Worm (Caenorhabditis elegans): ENCODE measurements around the gene fbxa-183.

The fbxa-183 gene

ce11 chrV:5813060-5813659 lies 30.6 kb upstream of the fbxa-183 start, which contains the start of gene ZC250.4:
TSS of gene ZC250.4 (minus strand) at chrV:5813137.
- TF ChIP-seq mls-2 (tag; optimal IDR thresholded peaks at IDR 0.05) = no peak
- no peak for TF ChIP-seq ztf-11 (tag; optimal IDR thresholded peaks at IDR 0.05)
- no peak for TF ChIP-seq flh-1 (GFP tag; optimal IDR thresholded peaks at IDR 0.05)
- TF ChIP-seq ceh-39 (tag; optimal IDR thresholded peaks at IDR 0.05) = no peak
- TF ChIP-seq elt-3 (tag; optimal IDR thresholded peaks at IDR 0.05) = no peak
- TF ChIP-seq drap-1 (GFP tag; optimal IDR thresholded peaks at IDR 0.05) = no peak

ce11 chrV:5805467-5805866 lies 22.9 kb upstream of the fbxa-183 start, which contains the start of gene ZC250.5:
TSS of gene ZC250.5 (plus strand) at chrV:5805767.
- TF ChIP-seq elt-1 (tag; optimal IDR thresholded peaks at IDR 0.05; ENCODE audit: borderline replicate concordance, insufficient read depth) (no peak), ceh-83 (GFP tag; optimal IDR thresholded peaks at IDR 0.05) (no peak), sptf-1 (tag; optimal IDR thresholded peaks at IDR 0.05) (no peak), mep-1 (tag; optimal IDR thresholded peaks at IDR 0.05) (no peak), nhr-2 (tag; optimal IDR thresholded peaks at IDR 0.05) (no peak), ces-1 (GFP tag; optimal IDR thresholded peaks at IDR 0.05) (no peak), nhr-237 (tag; optimal IDR thresholded peaks at IDR 0.05) (no peak), ztf-11 (tag; optimal IDR thresholded peaks at IDR 0.05) (no peak), nhr-12 (tag; optimal IDR thresholded peaks at IDR 0.05) (no peak), mls-2 (tag; optimal IDR thresholded peaks at IDR 0.05) (no peak)

ce11 chrV:5799373-5799772 lies 16.8 kb upstream of the fbxa-183 start, which contains the start of gene cyn-17:
TSS of gene cyn-17 (plus strand) at chrV:5799673.
- TF ChIP-seq nhr-76 (tag; optimal IDR thresholded peaks at IDR 0.05) (no peak), sptf-1 (tag; optimal IDR thresholded peaks at IDR 0.05) (no peak), lin-13 (tag; optimal IDR thresholded peaks at IDR 0.05) (no peak), M03D4.4 (tag; optimal IDR thresholded peaks at IDR 0.05) (no peak), zip-8 (tag; optimal IDR thresholded peaks at IDR 0.05) (no peak), ceh-39 (tag; optimal IDR thresholded peaks at IDR 0.05) (no peak), unc-62 (GFP tag; optimal IDR thresholded peaks at IDR 0.05) (no peak), elt-3 (tag; optimal IDR thresholded peaks at IDR 0.05) (no peak), lsy-2 (tag; optimal IDR thresholded peaks at IDR 0.05) (no peak), mab-5 (tag; optimal IDR thresholded peaks at IDR 0.05) (no peak), ceh-83 (GFP tag; optimal IDR thresholded peaks at IDR 0.05) (no peak), drap-1 (GFP tag; optimal IDR thresholded peaks at IDR 0.05) (no peak), bed-3 (GFP tag; optimal IDR thresholded peaks at IDR 0.05) (no peak)

ce11 chrV:5798132-5798531 lies 15.5 kb upstream of the fbxa-183 start, which contains the start of gene nstp-3:
TSS of gene nstp-3 (minus strand) at chrV:5798232.
- TF ChIP-seq unc-120 (tag; optimal IDR thresholded peaks at IDR 0.05; ENCODE audit: poor library complexity, severe bottlenecking) (no peak), ceh-43 (GFP tag; optimal IDR thresholded peaks at IDR 0.05) (no peak), ztf-11 (tag; optimal IDR thresholded peaks at IDR 0.05) (no peak), elt-1 (tag; optimal IDR thresholded peaks at IDR 0.05; ENCODE audit: borderline replicate concordance, insufficient read depth) (peak; percentile 9), unc-39 (tag; optimal IDR thresholded peaks at IDR 0.05) (no peak), mep-1 (tag; optimal IDR thresholded peaks at IDR 0.05) (no peak), unc-62 (GFP tag; optimal IDR thresholded peaks at IDR 0.05) (no peak)

- TF ChIP-seq ceh-43 (GFP tag; optimal IDR thresholded peaks at IDR 0.05) (no peak), drap-1 (GFP tag; optimal IDR thresholded peaks at IDR 0.05) (no peak), ham-2 (GFP tag; optimal IDR thresholded peaks at IDR 0.05) (no peak)
Measured at ce11 chrV:5792031-5792430, 9.4 kb upstream of the fbxa-183 start, which contains the start of gene ZC250.2. TSS of gene ZC250.2 (plus strand) at chrV:5792331.

- TF ChIP-seq hlh-1 (tag; optimal IDR thresholded peaks at IDR 0.05) = no peak
- TF ChIP-seq lsy-2 (tag; optimal IDR thresholded peaks at IDR 0.05) = peak; percentile 72
- TF ChIP-seq ztf-11 (tag; optimal IDR thresholded peaks at IDR 0.05) = no peak
- no peak for TF ChIP-seq ceh-39 (tag; optimal IDR thresholded peaks at IDR 0.05)
- peak; percentile 80 for TF ChIP-seq mep-1 (tag; optimal IDR thresholded peaks at IDR 0.05)
- no peak for TF ChIP-seq mls-2 (tag; optimal IDR thresholded peaks at IDR 0.05)
- no peak for TF ChIP-seq snpc-4 (tag; optimal IDR thresholded peaks at IDR 0.05)
- TF ChIP-seq nhr-28 (tag; optimal IDR thresholded peaks at IDR 0.05) = no peak
- peak; percentile 77 for TF ChIP-seq sptf-1 (tag; optimal IDR thresholded peaks at IDR 0.05)
- TF ChIP-seq unc-120 (tag; optimal IDR thresholded peaks at IDR 0.05; ENCODE audit: poor library complexity, severe bottlenecking) = peak; percentile 37
- no peak for TF ChIP-seq elt-1 (tag; optimal IDR thresholded peaks at IDR 0.05; ENCODE audit: borderline replicate concordance, insufficient read depth)
- TF ChIP-seq nhr-2 (tag; optimal IDR thresholded peaks at IDR 0.05) = no peak
- no peak for TF ChIP-seq unc-39 (tag; optimal IDR thresholded peaks at IDR 0.05)
- TF ChIP-seq pha-4 (tag; optimal IDR thresholded peaks at IDR 0.05) = peak; percentile 36
- TF ChIP-seq lin-13 (tag; optimal IDR thresholded peaks at IDR 0.05) = peak; percentile 83
- TF ChIP-seq ham-2 (GFP tag; optimal IDR thresholded peaks at IDR 0.05) = no peak
- peak; percentile 50 for TF ChIP-seq M03D4.4 (tag; optimal IDR thresholded peaks at IDR 0.05)
- peak; percentile 47 for TF ChIP-seq nhr-237 (tag; optimal IDR thresholded peaks at IDR 0.05)
- peak; percentile 71 for TF ChIP-seq drap-1 (GFP tag; optimal IDR thresholded peaks at IDR 0.05)
- TF ChIP-seq unc-62 (GFP tag; optimal IDR thresholded peaks at IDR 0.05) = peak; percentile 29
- no peak for TF ChIP-seq mab-5 (tag; optimal IDR thresholded peaks at IDR 0.05)
- peak; percentile 23 for TF ChIP-seq bed-3 (GFP tag; optimal IDR thresholded peaks at IDR 0.05)
- no peak for TF ChIP-seq zip-8 (tag; optimal IDR thresholded peaks at IDR 0.05)
- TF ChIP-seq ceh-83 (GFP tag; optimal IDR thresholded peaks at IDR 0.05) = no peak
- peak; percentile 16 for TF ChIP-seq ceh-43 (GFP tag; optimal IDR thresholded peaks at IDR 0.05)
- TF ChIP-seq cnd-1 (tag; optimal IDR thresholded peaks at IDR 0.05) = peak; percentile 4
- no peak for TF ChIP-seq sem-2 (GFP tag; optimal IDR thresholded peaks at IDR 0.05)
- no peak for TF ChIP-seq nhr-76 (tag; optimal IDR thresholded peaks at IDR 0.05)
- peak; percentile 49 for TF ChIP-seq ces-1 (GFP tag; optimal IDR thresholded peaks at IDR 0.05)
- TF ChIP-seq elt-3 (tag; optimal IDR thresholded peaks at IDR 0.05) = no peak
Measured at ce11 chrV:5790497-5791280, 8.1 kb upstream of the fbxa-183 start, which contains the start of the genes nhr-142 and F44E7.9. TSS of gene nhr-142 (minus strand) at chrV:5790553. TSS of gene F44E7.9 (plus strand) at chrV:5791230.
